Fruit fly (Drosophila melanogaster) whole organism, adult: Measurements from ENCODE around the gene Hsp83.

ENCODE experiments used
- CG11617 ChIP-seq: fragments of 200-800 bp; sonication (Bioruptor generic); optimal IDR thresholded peaks from 2 replicates; lab custom pipeline; 2017; ENCODE audit warnings: mild to moderate bottlenecking, missing biosample characterization, missing genetic modification reagents, missing genetic modification characterization
- CG14711 ChIP-seq: fragments of 200-800 bp; sonication (Bioruptor generic); optimal IDR thresholded peaks from 2 replicates; lab custom pipeline; 2018; ENCODE audit warnings: missing biosample characterization, mild to moderate bottlenecking, missing genetic modification characterization, moderate library complexity
- CG33017 ChIP-seq: fragments of 200-800 bp; sonication (Bioruptor generic); optimal IDR thresholded peaks from 2 replicates; lab custom pipeline; 2018; ENCODE audit warnings: missing biosample characterization, mild to moderate bottlenecking, missing genetic modification characterization, moderate library complexity
- CG5204 ChIP-seq: fragments of 200-800 bp; sonication (Bioruptor generic); optimal IDR thresholded peaks from 2 replicates; lab custom pipeline; 2016; ENCODE audit warnings: missing biosample characterization, missing genetic modification characterization
- CG7101 ChIP-seq: fragments of 200-800 bp; sonication (Bioruptor generic); optimal IDR thresholded peaks from 2 replicates; lab custom pipeline; 2018; ENCODE audit warnings: missing biosample characterization, mild to moderate bottlenecking, missing genetic modification characterization, moderate library complexity
- Clk ChIP-seq: fragments of 200-800 bp; sonication (Bioruptor generic); optimal IDR thresholded peaks from 2 replicates; lab custom pipeline; 2017; ENCODE audit warnings: missing biosample characterization, missing genetic modification characterization
- Mnt ChIP-seq: fragments of 200-800 bp; sonication (Bioruptor generic); optimal IDR thresholded peaks from 2 replicates; lab custom pipeline; 2016; ENCODE audit warnings: missing biosample characterization, mild to moderate bottlenecking, missing genetic modification characterization
- cnc ChIP-seq, 2 experiments: fragments of >200 bp; optimal IDR thresholded peaks; 2 replicates each; lab custom pipeline; 2017
- kay ChIP-seq: fragments of 200-800 bp; sonication (Bioruptor generic); peaks from one replicate; lab custom pipeline; 2016; ENCODE audit warnings: missing biosample characterization, missing genetic modification characterization, borderline replicate concordance
- ovo ChIP-seq: fragments of 200-800 bp; sonication (Bioruptor generic); optimal IDR thresholded peaks from 2 replicates; lab custom pipeline; 2016; ENCODE audit warnings: missing biosample characterization, missing genetic modification characterization
- tj ChIP-seq: fragments of 200-800 bp; sonication (Bioruptor generic); optimal IDR thresholded peaks from 3 replicates; lab custom pipeline; 2017; ENCODE audit warnings: missing biosample characterization, mild to moderate bottlenecking, missing genetic modification characterization, moderate library complexity

DNA sequence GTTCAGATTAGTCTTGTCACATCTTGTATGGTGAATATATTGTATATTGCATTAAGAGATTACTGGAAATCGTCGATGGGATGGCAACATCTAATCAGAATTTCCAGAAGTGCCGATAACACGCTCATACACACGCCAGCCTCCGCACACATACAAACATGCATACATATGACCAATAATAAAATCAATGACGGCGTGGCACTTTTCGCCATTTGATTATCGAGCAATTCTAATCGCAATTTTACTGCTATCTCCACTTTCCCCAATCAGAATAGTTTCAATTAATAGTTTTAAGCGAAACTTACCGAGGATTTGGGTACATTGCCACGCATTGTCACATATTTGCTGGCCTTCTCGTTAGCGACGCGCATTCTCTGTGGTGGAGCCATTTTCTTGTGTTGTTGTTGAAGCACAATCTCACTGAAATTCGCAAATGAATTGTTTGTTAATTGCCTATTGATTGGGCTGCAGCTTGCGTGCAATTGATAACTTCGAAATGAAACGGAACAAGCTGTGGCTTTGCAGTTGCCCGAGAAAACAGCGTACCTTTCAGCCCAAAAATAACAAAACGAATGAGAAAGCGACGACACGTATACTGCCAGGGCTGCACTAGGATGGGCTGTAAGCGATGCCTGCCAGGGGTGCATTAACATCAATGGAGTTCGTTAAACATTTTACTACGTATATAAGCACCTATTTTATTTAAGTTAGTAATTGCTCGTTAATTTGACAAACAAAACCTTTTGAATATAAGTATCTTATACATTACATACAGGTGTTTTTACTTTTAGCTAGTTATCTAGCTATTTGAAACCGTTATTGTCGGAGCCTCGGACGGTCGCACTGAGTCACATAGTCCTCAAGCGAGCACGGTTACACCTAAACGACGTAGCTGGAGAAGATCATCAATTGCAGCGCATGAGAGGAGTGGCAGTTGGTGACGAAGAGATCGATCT is 6.0 kb downstream of the Hsp83 start, which contains the start of the genes CG32276 and gry:
- TF ChIP-seq CG33017: peak; percentile 62
- peak; percentile 65 for TF ChIP-seq tj
- peak; percentile 82 for TF ChIP-seq CG5204
- TF ChIP-seq kay (GFP tag; lab: Kevin White, UChicago): no peak
- peak; percentile 91 for TF ChIP-seq ovo (GFP tag; lab: Kevin White, UChicago)
- peak; percentile 88 for TF ChIP-seq CG7101 (tag; lab: Kevin White, UChicago)
- peak; percentile 87 for TF ChIP-seq CG11617 (GFP tag; lab: Kevin White, UChicago)
- no peak for TF ChIP-seq cnc (optimal IDR thresholded peaks at IDR 0.05; lab: Kevin White, UChicago)
- peak; percentile 81 for TF ChIP-seq CG14711
- TF ChIP-seq Mnt (GFP tag; lab: Kevin White, UChicago): peak; percentile 90
- TF ChIP-seq Clk: peak; percentile 49
